Fruit fly (Drosophila melanogaster): ENCODE results near the gene dnd.

Gene dnd

DNA sequence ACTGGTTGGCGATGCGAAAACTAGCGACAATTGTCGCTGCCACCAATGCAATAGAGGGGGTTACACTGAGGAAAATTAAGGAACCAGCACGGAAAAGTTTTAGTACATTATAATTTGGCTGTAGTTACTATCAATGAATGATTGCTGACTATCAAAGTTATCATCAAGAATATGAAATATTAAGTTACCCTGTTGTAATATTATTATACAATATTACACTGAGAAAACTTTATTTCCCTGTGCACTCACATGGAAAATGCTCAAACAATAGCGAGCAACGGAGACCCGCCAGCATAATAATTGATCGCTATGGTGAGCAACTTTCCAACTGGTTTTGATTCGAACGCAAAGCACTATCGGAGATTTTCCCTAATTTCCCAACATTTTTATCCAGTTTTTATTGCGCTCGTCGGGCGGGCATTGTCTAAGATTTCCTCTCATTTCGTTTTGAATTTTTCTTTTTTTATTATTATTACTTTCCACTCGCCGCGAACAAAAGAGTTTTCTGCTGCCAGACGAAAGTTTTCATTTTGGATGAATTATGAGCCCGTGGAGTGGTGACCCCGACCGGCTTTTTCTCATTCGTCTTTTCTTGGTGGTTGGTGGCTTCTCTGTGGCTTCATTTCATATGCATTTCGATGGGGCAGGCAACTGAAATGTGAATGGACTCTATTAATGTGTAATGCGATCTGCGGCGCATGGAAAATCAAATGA, 24.9 kb downstream of the dnd start (continued):
- TF ChIP-seq NK7.1 (GFP tag; optimal IDR thresholded peaks at IDR 0.05) = no peak
- TF ChIP-seq sisA (GFP tag; IDR thresholded peaks at IDR 0.05) = peak; percentile 74
- no peak for TF ChIP-seq Bgb (GFP tag; IDR thresholded peaks at IDR 0.05; ENCODE audit: partially characterized antibody)
- TF ChIP-seq CkIIα-i1 (GFP tag; IDR thresholded peaks at IDR 0.05) = no peak
- TF ChIP-seq CG12391 (tag; optimal IDR thresholded peaks at IDR 0.05) = peak; percentile 91
- TF ChIP-seq C15 (GFP tag; IDR thresholded peaks at IDR 0.05) = no peak
- TF ChIP-seq CG12236 (GFP tag; optimal IDR thresholded peaks at IDR 0.05) = peak; percentile 5
- peak; percentile 94 for TF ChIP-seq gsb-n (tag; optimal IDR thresholded peaks at IDR 0.05)
- no peak for TF ChIP-seq gro (GFP tag; optimal IDR thresholded peaks at IDR 0.05)
- no peak for TF ChIP-seq ems (GFP tag; optimal IDR thresholded peaks at IDR 0.05)
- no peak for TF ChIP-seq fu2 (GFP tag; optimal IDR thresholded peaks at IDR 0.05)
- peak; percentile 68 for TF ChIP-seq CG14710 (tag; optimal IDR thresholded peaks at IDR 0.05)
- no peak for TF ChIP-seq Scr (GFP tag; IDR thresholded peaks at IDR 0.05; ENCODE audit: partially characterized antibody)
- peak; percentile 81 for TF ChIP-seq CG11504 (tag; optimal IDR thresholded peaks at IDR 0.05)
- no peak for TF ChIP-seq HmgD (GFP tag; optimal IDR thresholded peaks at IDR 0.05)
- peak; percentile 38 for TF ChIP-seq Vsx1 (GFP tag; optimal IDR thresholded peaks at IDR 0.05)
- TF ChIP-seq Nf-YB (GFP tag; optimal IDR thresholded peaks at IDR 0.05) = peak; percentile 65
- peak; percentile 63 for TF ChIP-seq Dek (tag; optimal IDR thresholded peaks at IDR 0.05)
- TF ChIP-seq HHEX (GFP tag; optimal IDR thresholded peaks at IDR 0.05) = peak; percentile 69
- peak; percentile 65 for TF ChIP-seq CG32767 (GFP tag; IDR thresholded peaks at IDR 0.05)
- TF ChIP-seq Hsf (GFP tag; optimal IDR thresholded peaks at IDR 0.05) = peak; percentile 55
- peak; percentile 11 for TF ChIP-seq HmgZ (tag; optimal IDR thresholded peaks at IDR 0.05)
- peak; percentile 42 for TF ChIP-seq lilli (GFP tag; optimal IDR thresholded peaks at IDR 0.05)
- TF ChIP-seq NFAT (GFP tag; IDR thresholded peaks at IDR 0.05) = no peak
- peak; percentile 43 for TF ChIP-seq kah (GFP tag; optimal IDR thresholded peaks at IDR 0.05)
- TF ChIP-seq CG13894 (tag; optimal IDR thresholded peaks at IDR 0.05) = no peak
- TF ChIP-seq CG7786 (GFP tag; optimal IDR thresholded peaks at IDR 0.05) = no peak
- peak; percentile 64 for TF ChIP-seq CG9437 (GFP tag; optimal IDR thresholded peaks at IDR 0.05)
- no peak for TF ChIP-seq CG4282 (GFP tag; optimal IDR thresholded peaks at IDR 0.05)
- TF ChIP-seq CG42726 (GFP tag; IDR thresholded peaks at IDR 0.05; ENCODE audit: partially characterized antibody) = no peak
- peak; percentile 90 for TF ChIP-seq CG7556 (GFP tag; optimal IDR thresholded peaks at IDR 0.05)
- peak; percentile 64 for TF ChIP-seq CG9727 (GFP tag; optimal IDR thresholded peaks at IDR 0.05)
- TF ChIP-seq repo (GFP tag; optimal IDR thresholded peaks at IDR 0.05) = no peak
- peak; percentile 79 for TF ChIP-seq nerfin-1 (tag; optimal IDR thresholded peaks at IDR 0.05)
- no peak for TF ChIP-seq cg (GFP tag; optimal IDR thresholded peaks at IDR 0.05)
- peak; percentile 52 for TF ChIP-seq gt (GFP tag; IDR thresholded peaks at IDR 0.05)
- TF ChIP-seq ttk (GFP tag; IDR thresholded peaks at IDR 0.05) = peak; percentile 76
- no peak for TF ChIP-seq CG10543 (GFP tag; optimal IDR thresholded peaks at IDR 0.05)
- TF ChIP-seq D19B (GFP tag; optimal IDR thresholded peaks at IDR 0.05) = no peak
- TF ChIP-seq CG4360 (GFP tag; IDR thresholded peaks at IDR 0.05) = no peak; the same call in 1 of the 2 replicates
- TF ChIP-seq Hmx (GFP tag; optimal IDR thresholded peaks at IDR 0.05) = no peak
- no peak for TF ChIP-seq pita (GFP tag; optimal IDR thresholded peaks at IDR 0.05)
- TF ChIP-seq vvl (GFP tag; IDR thresholded peaks at IDR 0.05) = peak; percentile 90
- peak; percentile 49 for TF ChIP-seq sqz (GFP tag; optimal IDR thresholded peaks at IDR 0.05)
- no peak for TF ChIP-seq CG9932 (GFP tag; IDR thresholded peaks at IDR 0.05)
- no peak for TF ChIP-seq exex (tag; optimal IDR thresholded peaks at IDR 0.05)
- TF ChIP-seq BtbVII (GFP tag; optimal IDR thresholded peaks at IDR 0.05) = no peak
- peak; percentile 32; the same call in 1 of the 2 replicates for TF ChIP-seq CG4404 (GFP tag; IDR thresholded peaks at IDR 0.05)
- no peak for TF ChIP-seq dm (GFP tag; optimal IDR thresholded peaks at IDR 0.05)
- peak; percentile 59 for TF ChIP-seq twi (tag; optimal IDR thresholded peaks at IDR 0.05)

Measured in whole organism, embryonic.